Worm (Caenorhabditis elegans) whole organism, L3 larva: ENCODE data around the gene cpt-1.

Experiments
- nhr-237 ChIP-seq: fragments of 150-350 bp; optimal IDR thresholded peaks from 2 replicates; lab custom pipeline; 2014; ENCODE audit warnings: missing biosample characterization, missing genetic modification characterization
- ztf-11 ChIP-seq: fragments of 150-350 bp; optimal IDR thresholded peaks from 2 replicates; lab custom pipeline; 2014; ENCODE audit warnings: missing biosample characterization, missing genetic modification characterization

DNA sequence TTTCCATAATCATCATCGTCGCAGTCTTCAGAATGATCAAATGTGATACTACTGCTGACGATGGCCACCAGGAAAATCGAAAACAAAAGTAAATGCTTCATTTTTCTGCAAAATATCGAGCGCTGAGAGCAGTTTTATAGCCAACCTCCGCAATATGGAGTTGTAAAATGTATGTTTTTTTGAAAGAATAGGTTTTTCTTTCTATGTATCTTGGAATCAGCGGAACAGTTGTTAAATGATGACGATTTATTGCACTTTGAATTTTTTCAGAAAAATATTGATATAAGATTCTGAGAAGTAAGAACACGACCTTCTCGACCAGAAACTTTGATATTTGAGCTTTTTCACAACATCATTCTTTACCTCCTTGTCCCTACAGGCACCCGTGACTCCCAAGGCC lies 32.6 kb upstream of the cpt-1 start, which contains the start of gene Y46G5A.23:
- TF ChIP-seq nhr-237 (tag; lab: Kevin White, UChicago) (no peak), ztf-11 (no peak)
